Fruit fly (Drosophila melanogaster) whole organism, embryonic: ENCODE results near the gene CG14657.

ENCODE experiments used
- ATbp ChIP-seq: fragments of 200-800 bp; sonication (Bioruptor generic); optimal IDR thresholded peaks from 2 replicates; lab custom pipeline; 2017; ENCODE audit warnings: missing biosample characterization, mild to moderate bottlenecking, missing genetic modification characterization, missing genetic modification reagents
- Adf1 ChIP-seq: fragments of 200-800 bp; sonication (Bioruptor generic); IDR thresholded peaks from 2 replicates; pipeline ENCODE4 v1.3.6; 2022; ENCODE audit warnings: missing biosample characterization, missing genetic modification characterization
- Aef1 ChIP-seq: fragments of 200-800 bp; sonication (Bioruptor generic); IDR thresholded peaks from 3 replicates; pipeline ENCODE4 v1.3.6; 2022; ENCODE audit warnings: missing biosample characterization, missing genetic modification characterization
- Bdp1 ChIP-seq: fragments of 200-800 bp; sonication (Bioruptor generic); optimal IDR thresholded peaks from 3 replicates; lab custom pipeline; 2016; ENCODE audit warnings: missing biosample characterization, missing genetic modification characterization
- Bgb ChIP-seq: fragments of 200-800 bp; sonication (Bioruptor generic); IDR thresholded peaks from 2 replicates; pipeline ENCODE4 v1.3.6; 2022; ENCODE audit warnings: missing biosample characterization, missing genetic modification characterization; ENCODE audit not compliant: partially characterized antibody
- C15 ChIP-seq: fragments of 200-800 bp; sonication (Bioruptor generic); IDR thresholded peaks from 3 replicates; pipeline ENCODE4 v1.3.6; 2022; ENCODE audit warnings: missing biosample characterization, missing genetic modification characterization
- CG10366 ChIP-seq: fragments of 200-800 bp; sonication (Bioruptor generic); IDR thresholded peaks from 2 replicates; pipeline ENCODE4 v1.3.6; 2022; ENCODE audit warnings: missing biosample characterization, missing genetic modification characterization
- CG10654 ChIP-seq: fragments of 200-800 bp; sonication (Bioruptor generic); optimal IDR thresholded peaks from 2 replicates; lab custom pipeline; 2016; ENCODE audit warnings: missing biosample characterization, missing genetic modification characterization
- CG12236 ChIP-seq: fragments of 200-800 bp; sonication (Bioruptor generic); optimal IDR thresholded peaks from 2 replicates; lab custom pipeline; 2016; ENCODE audit warnings: missing biosample characterization, missing genetic modification characterization
- CG17802 ChIP-seq: fragments of 200-800 bp; sonication (Bioruptor generic); optimal IDR thresholded peaks from 2 replicates; lab custom pipeline; 2018; ENCODE audit warnings: missing biosample characterization, mild to moderate bottlenecking, missing genetic modification characterization, moderate library complexity
- CG18262 ChIP-seq: fragments of 200-800 bp; optimal IDR thresholded peaks from 3 replicates; lab custom pipeline; 2019; ENCODE audit warnings: missing biosample characterization, mild to moderate bottlenecking, missing genetic modification characterization, moderate library complexity
- CG32532 ChIP-seq: fragments of 200-800 bp; sonication (Bioruptor generic); IDR thresholded peaks from 2 replicates; pipeline ENCODE4 v1.3.6; 2022; ENCODE audit warnings: missing biosample characterization, missing genetic modification characterization
- CG32772 ChIP-seq: fragments of 200-800 bp; sonication (Bioruptor generic); IDR thresholded peaks from 2 replicates; pipeline ENCODE4 v1.3.6; 2022; ENCODE audit warnings: missing biosample characterization, missing genetic modification characterization
- CG33557 ChIP-seq: fragments of 200-800 bp; sonication (Bioruptor generic); optimal IDR thresholded peaks from 2 replicates; lab custom pipeline; 2019; ENCODE audit warnings: missing biosample characterization, mild to moderate bottlenecking, missing genetic modification characterization, moderate library complexity
- CG3995 ChIP-seq: fragments of 200-800 bp; sonication (Bioruptor generic); optimal IDR thresholded peaks from 3 replicates; lab custom pipeline; 2016; ENCODE audit warnings: missing biosample characterization, missing genetic modification characterization
- CG4424 ChIP-seq: fragments of 200-800 bp; sonication (Bioruptor generic); optimal IDR thresholded peaks from 3 replicates; lab custom pipeline; 2016; ENCODE audit warnings: missing biosample characterization, missing genetic modification characterization
- CG8290 ChIP-seq, 3 experiments: fragments of 200-800 bp; sonication (Bioruptor generic); optimal IDR thresholded peaks; 2 replicates each; lab custom pipeline; 2016 to 2019; ENCODE audit warnings: missing biosample characterization in 3 of 3, missing genetic modification characterization in 3 of 3, mild to moderate bottlenecking in 2 of 3, moderate library complexity in 1 of 3
- CG8359 ChIP-seq: fragments of 200-800 bp; sonication (Bioruptor generic); optimal IDR thresholded peaks from 2 replicates; lab custom pipeline; 2017; ENCODE audit warnings: missing biosample characterization, mild to moderate bottlenecking, missing genetic modification characterization, borderline replicate concordance
- Camta ChIP-seq: fragments of 200-800 bp; sonication (Bioruptor generic); optimal IDR thresholded peaks from 2 replicates; lab custom pipeline; 2016; ENCODE audit warnings: missing biosample characterization, missing genetic modification characterization
- CkIIα-i1 ChIP-seq: fragments of 200-800 bp; sonication (Bioruptor generic); IDR thresholded peaks from 2 replicates; pipeline ENCODE4 v1.3.6; 2022; ENCODE audit warnings: missing biosample characterization, missing genetic modification characterization
- D19B ChIP-seq: fragments of 200-800 bp; sonication (Bioruptor generic); optimal IDR thresholded peaks from 2 replicates; lab custom pipeline; 2017; ENCODE audit warnings: missing biosample characterization, mild to moderate bottlenecking, missing genetic modification characterization
- Dek ChIP-seq: fragments of 200-800 bp; sonication (Bioruptor generic); optimal IDR thresholded peaks from 3 replicates; lab custom pipeline; 2019; ENCODE audit warnings: missing biosample characterization, mild to moderate bottlenecking, missing genetic modification characterization, moderate library complexity
- Dfd ChIP-seq, 2 experiments: fragments of >200 bp; optimal IDR thresholded peaks; 2 replicates each; lab custom pipeline; 2017; ENCODE audit warnings: missing biosample characterization in 2 of 2, missing genetic modification characterization in 2 of 2
- Dll ChIP-seq: fragments of 200-800 bp; sonication (Bioruptor generic); IDR thresholded peaks from 4 replicates; pipeline ENCODE4 v1.3.6; 2022; ENCODE audit warnings: missing biosample characterization, missing genetic modification characterization; ENCODE audit not compliant: partially characterized antibody
- Doc2 ChIP-seq: fragments of 200-800 bp; sonication (Bioruptor generic); IDR thresholded peaks from 2 replicates; pipeline ENCODE4 v1.3.6; 2022; ENCODE audit warnings: missing biosample characterization, missing genetic modification characterization
- E2f2 ChIP-seq: fragments of 200-800 bp; sonication (Bioruptor generic); IDR thresholded peaks from 2 replicates; pipeline ENCODE4 v1.3.6; 2022; ENCODE audit warnings: missing biosample characterization, missing genetic modification characterization
- HLHmδ ChIP-seq: fragments of 200-800 bp; sonication (Bioruptor generic); optimal IDR thresholded peaks from 2 replicates; lab custom pipeline; 2018; ENCODE audit warnings: missing biosample characterization, mild to moderate bottlenecking, missing genetic modification characterization, moderate library complexity
- Hmr ChIP-seq: fragments of 200-800 bp; sonication (Bioruptor generic); optimal IDR thresholded peaks from 3 replicates; lab custom pipeline; 2017; ENCODE audit warnings: mild to moderate bottlenecking, missing biosample characterization, missing genetic modification reagents, missing genetic modification characterization
- Lim3 ChIP-seq: fragments of 200-800 bp; sonication (Bioruptor generic); IDR thresholded peaks from 2 replicates; pipeline ENCODE4 v1.3.6; 2022; ENCODE audit warnings: missing biosample characterization, missing genetic modification characterization
- MTF-1 ChIP-seq: fragments of 200-800 bp; sonication (Bioruptor generic); optimal IDR thresholded peaks from 2 replicates; lab custom pipeline; 2018; ENCODE audit warnings: missing biosample characterization, mild to moderate bottlenecking, missing genetic modification characterization, borderline replicate concordance
- Mes4 ChIP-seq: fragments of 200-800 bp; sonication (Bioruptor generic); optimal IDR thresholded peaks from 2 replicates; lab custom pipeline; 2016; ENCODE audit warnings: missing biosample characterization, missing genetic modification characterization
- caup ChIP-seq: fragments of 200-800 bp; sonication (Bioruptor generic); optimal IDR thresholded peaks from 3 replicates; lab custom pipeline; 2017; ENCODE audit warnings: missing biosample characterization, mild to moderate bottlenecking, missing genetic modification characterization, moderate library complexity; ENCODE audit not compliant: severe bottlenecking
- corto ChIP-seq: fragments of 200-800 bp; sonication (Bioruptor generic); optimal IDR thresholded peaks from 2 replicates; lab custom pipeline; 2016; ENCODE audit warnings: missing biosample characterization, mild to moderate bottlenecking, missing genetic modification characterization, moderate library complexity
- crc ChIP-seq: fragments of 200-800 bp; sonication (Bioruptor generic); optimal IDR thresholded peaks from 2 replicates; lab custom pipeline; 2016; ENCODE audit warnings: missing biosample characterization, missing genetic modification characterization
- cwo ChIP-seq: fragments of 200-800 bp; sonication (Bioruptor generic); optimal IDR thresholded peaks from 3 replicates; lab custom pipeline; 2017; ENCODE audit warnings: missing biosample characterization, missing genetic modification characterization, mild to moderate bottlenecking, moderate library complexity, missing genetic modification reagents
- fd96Cb ChIP-seq: fragments of 200-800 bp; sonication (Bioruptor generic); optimal IDR thresholded peaks from 2 replicates; lab custom pipeline; 2018; ENCODE audit warnings: missing biosample characterization, mild to moderate bottlenecking, missing genetic modification characterization, moderate library complexity
- gce ChIP-seq: fragments of 200-800 bp; sonication (Bioruptor generic); IDR thresholded peaks from 3 replicates; pipeline ENCODE4 v1.3.6; 2022; ENCODE audit warnings: missing biosample characterization, missing genetic modification characterization
- luna ChIP-seq: fragments of 200-800 bp; sonication (Bioruptor generic); optimal IDR thresholded peaks from 2 replicates; lab custom pipeline; 2016; ENCODE audit warnings: missing biosample characterization, missing genetic modification characterization
- mirr ChIP-seq: fragments of 200-800 bp; sonication (Bioruptor generic); optimal IDR thresholded peaks from 3 replicates; lab custom pipeline; 2018; ENCODE audit warnings: missing biosample characterization, mild to moderate bottlenecking, missing genetic modification characterization
- oc ChIP-seq: fragments of 200-800 bp; sonication (Bioruptor generic); optimal IDR thresholded peaks from 2 replicates; lab custom pipeline; 2018; ENCODE audit warnings: missing biosample characterization, mild to moderate bottlenecking, missing genetic modification characterization, moderate library complexity
- onecut ChIP-seq: fragments of 200-800 bp; sonication (Bioruptor generic); IDR thresholded peaks from 2 replicates; pipeline ENCODE4 v1.3.6; 2022; ENCODE audit warnings: missing biosample characterization, missing genetic modification characterization
- pb ChIP-seq: fragments of 200-800 bp; sonication (Bioruptor generic); optimal IDR thresholded peaks from 3 replicates; lab custom pipeline; 2016; ENCODE audit warnings: missing biosample characterization, missing genetic modification characterization
- repo ChIP-seq: fragments of 200-800 bp; sonication (Bioruptor generic); optimal IDR thresholded peaks from 2 replicates; lab custom pipeline; 2016; ENCODE audit warnings: missing biosample characterization, missing genetic modification characterization
- scrt ChIP-seq: fragments of 200-800 bp; sonication (Bioruptor generic); optimal IDR thresholded peaks from 2 replicates; lab custom pipeline; 2018; ENCODE audit warnings: missing biosample characterization, mild to moderate bottlenecking, missing genetic modification characterization, moderate library complexity
- stwl ChIP-seq: fragments of 200-800 bp; sonication (Bioruptor generic); optimal IDR thresholded peaks from 3 replicates; lab custom pipeline; 2018; ENCODE audit warnings: missing biosample characterization, mild to moderate bottlenecking, missing genetic modification characterization, moderate library complexity
- tna ChIP-seq: fragments of 200-800 bp; sonication (Bioruptor generic); IDR thresholded peaks from 2 replicates; pipeline ENCODE4 v1.3.6; 2022; ENCODE audit warnings: missing biosample characterization, missing genetic modification characterization; ENCODE audit not compliant: partially characterized antibody
- toy ChIP-seq: fragments of 200-800 bp; sonication (Bioruptor generic); IDR thresholded peaks from 2 replicates; pipeline ENCODE4 v1.3.6; 2022; ENCODE audit warnings: missing biosample characterization, missing genetic modification characterization
- twi ChIP-seq: fragments of 200-800 bp; optimal IDR thresholded peaks from 2 replicates; lab custom pipeline; 2019; ENCODE audit warnings: missing biosample characterization, mild to moderate bottlenecking, missing genetic modification characterization, moderate library complexity
- wek ChIP-seq: fragments of 200-800 bp; sonication (Bioruptor generic); optimal IDR thresholded peaks from 3 replicates; lab custom pipeline; 2018; ENCODE audit warnings: missing biosample characterization, mild to moderate bottlenecking, missing genetic modification characterization, moderate library complexity

Gene CG14657

DNA sequence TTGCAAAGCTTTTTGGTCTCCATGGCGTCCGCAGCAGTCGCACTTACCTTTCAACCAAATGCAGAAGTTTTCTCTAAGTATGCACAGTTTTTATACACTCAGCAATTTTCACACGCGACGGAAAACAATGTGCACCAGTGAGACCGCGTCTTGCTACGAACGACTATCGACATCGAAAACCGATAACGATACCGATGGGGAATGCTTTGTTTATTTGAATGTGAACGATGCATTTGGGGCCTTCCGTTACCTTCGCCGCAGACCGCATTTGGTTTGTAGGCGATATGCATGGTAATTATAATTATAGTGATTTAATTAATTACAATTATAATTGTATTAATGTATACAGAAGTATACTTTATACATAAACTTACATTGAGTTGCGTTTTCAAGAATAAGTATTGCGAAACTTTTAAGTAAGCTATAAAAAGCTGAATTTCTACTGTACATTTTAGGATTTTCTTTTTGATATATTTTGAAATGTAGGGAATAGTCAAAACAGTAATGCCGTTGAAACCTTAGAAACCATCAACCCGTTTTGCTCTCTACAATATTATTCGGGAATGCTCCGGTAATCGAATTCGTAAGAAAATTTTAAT is 9.2 kb downstream of the CG14657 start, which contains the start of the genes Hus1-like and ctrip (continued):
- TF ChIP-seq crc (no peak), ATbp (GFP tag; lab: Kevin White, UChicago) (no peak), CkIIα-i1 (GFP tag; lab: Robert Waterston, UW) (no peak), wek (GFP tag; lab: Kevin White, UChicago) (peak; percentile 94), mirr (GFP tag; lab: Kevin White, UChicago) (peak; percentile 17), Aef1 (0 out of 3 replicates have a peak, but pooled peaks have one; percentile 21), CG10366 (GFP tag; lab: Robert Waterston, UW) (no peak), CG18262 (tag; lab: Kevin White, UChicago) (no peak), stwl (peak; percentile 53), corto (no peak), Bdp1 (GFP tag; lab: Kevin White, UChicago) (no peak), Bgb (peak; percentile 56), onecut (GFP tag; lab: Robert Waterston, UW) (no peak), luna (GFP tag; lab: Kevin White, UChicago) (no peak), Mes4 (GFP tag; lab: Kevin White, UChicago) (no peak), CG8359 (no peak), Hmr (GFP tag; lab: Kevin White, UChicago) (no peak), Camta (no peak), CG32532 (peak; percentile 28; the same call in 1 of the 2 replicates), toy (GFP tag; lab: Robert Waterston, UW) (no peak), Adf1 (no peak), caup (GFP tag; lab: Kevin White, UChicago) (no peak), repo (GFP tag; lab: Kevin White, UChicago) (no peak), fd96Cb (tag; lab: Kevin White, UChicago) (no peak), Dek (tag; lab: Kevin White, UChicago) (no peak), twi (tag; lab: Kevin White, UChicago) (no peak), Dll (GFP tag; lab: Robert Waterston, UW) (peak; percentile 61; the same call in 2 of the 4 replicates), CG33557 (GFP tag; lab: Kevin White, UChicago) (peak; percentile 21), CG8290 (GFP tag; optimal IDR thresholded peaks at IDR 0.05; lab: Kevin White, UChicago) (no peak), CG8290 (tag; optimal IDR thresholded peaks at IDR 0.05; lab: Kevin White, UChicago) (peak in 1 of 2 experiments; percentile 60), CG10654 (GFP tag; lab: Kevin White, UChicago) (no peak), Lim3 (no peak), gce (0 out of 3 replicates have a peak, but pooled peaks have one; percentile 30), CG4424 (GFP tag; lab: Kevin White, UChicago) (no peak), Dfd (GFP tag; optimal IDR thresholded peaks at IDR 0.05; lab: Kevin White, UChicago) (peak in 1 of 2 experiments; percentile 14), E2f2 (peak; percentile 43), CG32772 (no peak), pb (GFP tag; lab: Kevin White, UChicago) (no peak), oc (no peak), C15 (GFP tag; lab: Robert Waterston, UW) (no peak), tna (GFP tag; lab: Robert Waterston, UW) (peak; percentile 54), scrt (GFP tag; lab: Kevin White, UChicago) (peak; percentile 31), CG3995 (peak; percentile 54), CG12236 (no peak), cwo (GFP tag; lab: Kevin White, UChicago) (no peak), D19B (no peak), HLHmδ (GFP tag; lab: Kevin White, UChicago) (peak; percentile 8), MTF-1 (no peak), CG17802 (tag; lab: Kevin White, UChicago) (peak; percentile 93), Doc2 (GFP tag; lab: Robert Waterston, UW) (no peak)
